Worm (Caenorhabditis elegans) whole organism, L4 larva: ENCODE results near the gene ddx-17.

Source experiments
- ceh-82 ChIP-seq: sonication (generic microtip); optimal IDR thresholded peaks from 2 replicates; lab custom pipeline; 2017; ENCODE audit warnings: missing biosample characterization, missing genetic modification characterization
- dpl-1 ChIP-seq: fragments of 150-350 bp; optimal IDR thresholded peaks from 2 replicates; lab custom pipeline; 2014; ENCODE audit warnings: missing biosample characterization, missing genetic modification reagents, missing genetic modification characterization
- madf-5 ChIP-seq, 2 experiments: fragments of 200-800 bp; sonication (Bioruptor generic); IDR thresholded peaks; 2 replicates each; pipeline ENCODE4 v1.3.6; 2022; ENCODE audit warnings: missing compliant biosample characterization in 2 of 2, missing genetic modification characterization in 2 of 2
- mdl-1 ChIP-seq, 2 experiments: fragments of 150-350 bp in 1 of 2; sonication (generic microtip) in 1 of 2; optimal IDR thresholded peaks; 2 replicates each; lab custom pipeline; 2014 to 2017; ENCODE audit warnings: missing biosample characterization in 2 of 2, missing genetic modification characterization in 2 of 2
- nhr-11 ChIP-seq: fragments of 150-350 bp; optimal IDR thresholded peaks from 2 replicates; lab custom pipeline; 2014; ENCODE audit warnings: missing biosample characterization, missing genetic modification characterization
- pha-4 ChIP-seq, 2 experiments: fragments of 150-350 bp in 1 of 2; fragments of 200-800 bp in 1 of 2; sonication (Bioruptor generic) in 1 of 2; IDR thresholded peaks in 1 of 2; optimal IDR thresholded peaks in 1 of 2; 2 replicates each; pipeline versions ENCODE4 v1.3.6 to Lab custom; 2014 to 2022; ENCODE audit warnings: missing genetic modification characterization in 2 of 2, missing genetic modification reagents in 2 of 2, missing biosample characterization in 1 of 2, missing compliant biosample characterization in 1 of 2
- set-16 ChIP-seq: fragments of 200-800 bp; sonication (Bioruptor generic); IDR thresholded peaks from 2 replicates; pipeline ENCODE4 v1.3.6; 2022; ENCODE audit warnings: missing genetic modification reagents, missing genetic modification characterization, missing compliant biosample characterization
- snpc-4 ChIP-seq: fragments of 150-350 bp; optimal IDR thresholded peaks from 2 replicates; lab custom pipeline; 2014; ENCODE audit warnings: missing biosample characterization, missing genetic modification characterization
- unc-62 ChIP-seq, 3 experiments: fragments of 150-350 bp in 1 of 3; sonication (generic microtip); optimal IDR thresholded peaks in 2 of 3; peaks in 1 of 3; 1 replicate in 1 of 3; 2 replicates in 2 of 3; lab custom pipeline; 2014 to 2017; ENCODE audit warnings: missing biosample characterization in 3 of 3, missing genetic modification characterization in 3 of 3, missing genetic modification reagents in 3 of 3, missing genotype in 1 of 3
- zag-1 ChIP-seq: fragments of 150-350 bp; optimal IDR thresholded peaks from 2 replicates; lab custom pipeline; 2014; ENCODE audit warnings: missing biosample characterization, missing genetic modification characterization
- zip-11 ChIP-seq: fragments of 200-800 bp; sonication (Bioruptor generic); IDR thresholded peaks from 2 replicates; pipeline ENCODE4 v1.3.6; 2022; ENCODE audit warnings: missing genetic modification characterization, missing compliant biosample characterization
- ztf-11 ChIP-seq: fragments of 150-350 bp; optimal IDR thresholded peaks from 2 replicates; lab custom pipeline; 2014; ENCODE audit warnings: missing biosample characterization, missing genetic modification characterization

- no peak for TF ChIP-seq ceh-82
- TF ChIP-seq mdl-1 (tag; optimal IDR thresholded peaks at IDR 0.05; lab: Kevin White, UChicago), result no peak
- TF ChIP-seq madf-5 (GFP tag; IDR thresholded peaks at IDR 0.05; lab: Robert Waterston, UW), result no peak
- no peak for TF ChIP-seq zip-11 (GFP tag; lab: Robert Waterston, UW)
- TF ChIP-seq dpl-1 (GFP tag; lab: Kevin White, UChicago), result no peak
- no peak for TF ChIP-seq pha-4 (GFP tag; IDR thresholded peaks at IDR 0.05; lab: Robert Waterston, UW)
- TF ChIP-seq pha-4 (tag; optimal IDR thresholded peaks at IDR 0.05; lab: Kevin White, UChicago), result no peak
- TF ChIP-seq zag-1 (tag; lab: Kevin White, UChicago), result no peak
- TF ChIP-seq ztf-11 (tag; lab: Kevin White, UChicago), result no peak
- no peak for TF ChIP-seq nhr-11
- no peak for TF ChIP-seq set-16 (GFP tag; lab: Robert Waterston, UW)
- no peak for TF ChIP-seq snpc-4
- TF ChIP-seq unc-62 (GFP tag; optimal IDR thresholded peaks at IDR 0.05 in 1 of 2; lab: Kevin White, UChicago), result no peak
- TF ChIP-seq unc-62 (tag; optimal IDR thresholded peaks at IDR 0.05; lab: Kevin White, UChicago), result no peak
Observed at ce11 chrV:14023074-14023473, 11.2 kb upstream of the ddx-17 start, which contains the start of gene T08G5.15.
